Fruit fly (Drosophila melanogaster): ENCODE results near the gene dop.

- TF ChIP-seq brk (GFP tag; optimal IDR thresholded peaks at IDR 0.05) (no peak), foxo (GFP tag; optimal IDR thresholded peaks at IDR 0.05) (no peak), usp (GFP tag; optimal IDR thresholded peaks at IDR 0.05) (no peak), Jra (GFP tag; optimal IDR thresholded peaks at IDR 0.05) (no peak), dl (GFP tag; optimal IDR thresholded peaks at IDR 0.05; ENCODE audit: insufficient read depth in 1 of 2, partially characterized antibody in 2 of 2) (no peak), CG32264 (GFP tag; optimal IDR thresholded peaks at IDR 0.05) (no peak), CG9705 (GFP tag; optimal IDR thresholded peaks at IDR 0.05) (no peak), Vsx2 (GFP tag; optimal IDR thresholded peaks at IDR 0.05; ENCODE audit: partially characterized antibody) (no peak), Myc (optimal IDR thresholded peaks at IDR 0.05) (no peak)
Measured at dm6 chr3L:15536550-15536949, 29.3 kb upstream of the dop start.
